Fruit fly (Drosophila melanogaster) whole organism, embryonic: ENCODE measurements around the gene CG11294.
A peak's percentile ranks its signal among the peaks of the same experiment; 100 is the strongest.

Source experiments
- Bgb ChIP-seq: fragments of 200-800 bp; sonication (Bioruptor generic); IDR thresholded peaks from 2 replicates; pipeline ENCODE4 v1.3.6; 2022; ENCODE audit warnings: missing biosample characterization, missing genetic modification characterization; ENCODE audit not compliant: partially characterized antibody
- CG1603 ChIP-seq: fragments of 200-800 bp; sonication (Bioruptor generic); optimal IDR thresholded peaks from 2 replicates; lab custom pipeline; 2019; ENCODE audit warnings: missing biosample characterization, mild to moderate bottlenecking, missing genetic modification characterization, moderate library complexity
- CG17361 ChIP-seq: fragments of 200-800 bp; sonication (Bioruptor generic); IDR thresholded peaks from 3 replicates; pipeline ENCODE4 v1.3.6; 2022; ENCODE audit warnings: missing biosample characterization, missing genetic modification characterization
- CG17385 ChIP-seq: fragments of 200-800 bp; sonication (Bioruptor generic); optimal IDR thresholded peaks from 3 replicates; lab custom pipeline; 2018; ENCODE audit warnings: missing biosample characterization, mild to moderate bottlenecking, missing genetic modification characterization
- CG18619 ChIP-seq: fragments of 200-800 bp; sonication (Bioruptor generic); optimal IDR thresholded peaks from 3 replicates; lab custom pipeline; 2017; ENCODE audit warnings: missing biosample characterization, mild to moderate bottlenecking, missing genetic modification characterization
- CG30020 ChIP-seq: fragments of 200-800 bp; optimal IDR thresholded peaks from 2 replicates; lab custom pipeline; 2019; ENCODE audit warnings: missing biosample characterization, mild to moderate bottlenecking, missing genetic modification characterization, moderate library complexity
- CG3065 ChIP-seq: fragments of 200-800 bp; sonication (Bioruptor generic); optimal IDR thresholded peaks from 2 replicates; lab custom pipeline; 2016; ENCODE audit warnings: missing biosample characterization, missing genetic modification characterization
- CG3163 ChIP-seq: fragments of 200-800 bp; sonication (Bioruptor generic); optimal IDR thresholded peaks from 3 replicates; lab custom pipeline; 2016; ENCODE audit warnings: missing biosample characterization, missing genetic modification characterization
- CG32772 ChIP-seq: fragments of 200-800 bp; sonication (Bioruptor generic); IDR thresholded peaks from 2 replicates; pipeline ENCODE4 v1.3.6; 2022; ENCODE audit warnings: missing biosample characterization, missing genetic modification characterization
- CG34224 ChIP-seq: fragments of 200-800 bp; sonication (Bioruptor generic); IDR thresholded peaks from 3 replicates; pipeline ENCODE4 v1.3.6; 2022; ENCODE audit warnings: missing biosample characterization, missing genetic modification characterization; ENCODE audit not compliant: partially characterized antibody
- CG3995 ChIP-seq: fragments of 200-800 bp; sonication (Bioruptor generic); optimal IDR thresholded peaks from 3 replicates; lab custom pipeline; 2016; ENCODE audit warnings: missing biosample characterization, missing genetic modification characterization
- CG4282 ChIP-seq: fragments of 200-800 bp; sonication (Bioruptor generic); optimal IDR thresholded peaks from 2 replicates; lab custom pipeline; 2016; ENCODE audit warnings: missing biosample characterization, missing genetic modification characterization
- CG5953 ChIP-seq: fragments of 200-800 bp; sonication (Bioruptor generic); IDR thresholded peaks from 2 replicates; pipeline ENCODE4 v1.3.6; 2022; ENCODE audit warnings: missing biosample characterization, missing genetic modification characterization
- CG6175 ChIP-seq: fragments of 200-800 bp; sonication (Bioruptor generic); IDR thresholded peaks from 3 replicates; pipeline ENCODE4 v1.3.6; 2022; ENCODE audit warnings: missing biosample characterization, missing genetic modification characterization
- CG6683 ChIP-seq: fragments of 200-800 bp; sonication (Bioruptor generic); optimal IDR thresholded peaks from 2 replicates; lab custom pipeline; 2017; ENCODE audit warnings: missing biosample characterization, mild to moderate bottlenecking, missing genetic modification characterization, missing genetic modification reagents
- CG8290 ChIP-seq, 3 experiments: fragments of 200-800 bp; sonication (Bioruptor generic); optimal IDR thresholded peaks; 2 replicates each; lab custom pipeline; 2016 to 2019; ENCODE audit warnings: missing biosample characterization in 3 of 3, missing genetic modification characterization in 3 of 3, mild to moderate bottlenecking in 2 of 3, moderate library complexity in 1 of 3
- CG8765 ChIP-seq: fragments of 200-800 bp; sonication (Bioruptor generic); IDR thresholded peaks from 2 replicates; pipeline ENCODE4 v1.3.6; 2022; ENCODE audit warnings: missing biosample characterization, missing genetic modification characterization
- CG9215 ChIP-seq: fragments of 200-800 bp; sonication (Bioruptor generic); IDR thresholded peaks from 2 replicates; pipeline ENCODE4 v1.3.6; 2022; ENCODE audit warnings: missing biosample characterization, missing genetic modification characterization
- CkIIα-i1 ChIP-seq: fragments of 200-800 bp; sonication (Bioruptor generic); IDR thresholded peaks from 2 replicates; pipeline ENCODE4 v1.3.6; 2022; ENCODE audit warnings: missing biosample characterization, missing genetic modification characterization
- Dad ChIP-seq: fragments of 200-800 bp; sonication (Bioruptor generic); optimal IDR thresholded peaks from 3 replicates; lab custom pipeline; 2016; ENCODE audit warnings: missing biosample characterization, missing genetic modification characterization
- Deaf1 ChIP-seq: fragments of 200-800 bp; optimal IDR thresholded peaks from 3 replicates; lab custom pipeline; 2019; ENCODE audit warnings: missing biosample characterization, mild to moderate bottlenecking, missing genetic modification characterization, moderate library complexity
- HLH54F ChIP-seq: fragments of 200-800 bp; sonication (Bioruptor generic); optimal IDR thresholded peaks from 3 replicates; lab custom pipeline; 2016; ENCODE audit warnings: missing biosample characterization, missing genetic modification characterization
- Kr ChIP-seq: fragments of 200-800 bp; sonication (Bioruptor generic); optimal IDR thresholded peaks from 2 replicates; lab custom pipeline; 2017; ENCODE audit warnings: missing biosample characterization, mild to moderate bottlenecking, missing genetic modification characterization
- Mrtf ChIP-seq: fragments of 200-800 bp; sonication (Bioruptor generic); IDR thresholded peaks from 3 replicates; pipeline ENCODE4 v1.3.6; 2022; ENCODE audit warnings: missing biosample characterization, missing genetic modification characterization
- NK7.1 ChIP-seq: fragments of 200-800 bp; sonication (Bioruptor generic); optimal IDR thresholded peaks from 3 replicates; lab custom pipeline; 2016; ENCODE audit warnings: missing biosample characterization, missing genetic modification characterization
- Nf-YC ChIP-seq: fragments of 200-800 bp; optimal IDR thresholded peaks from 3 replicates; lab custom pipeline; 2019; ENCODE audit warnings: missing biosample characterization, mild to moderate bottlenecking, missing genetic modification characterization, moderate library complexity
- NfI ChIP-seq: fragments of 200-800 bp; sonication (Bioruptor generic); optimal IDR thresholded peaks from 3 replicates; lab custom pipeline; 2018; ENCODE audit warnings: missing biosample characterization, mild to moderate bottlenecking, missing genetic modification characterization, moderate library complexity
- Opbp ChIP-seq: fragments of 200-800 bp; sonication (Bioruptor generic); IDR thresholded peaks from 3 replicates; pipeline ENCODE4 v1.3.6; 2022; ENCODE audit warnings: missing biosample characterization, missing genetic modification characterization; ENCODE audit not compliant: partially characterized antibody
- Poxn ChIP-seq: fragments of 200-800 bp; sonication (Bioruptor generic); IDR thresholded peaks from 2 replicates; pipeline ENCODE4 v1.3.6; 2022; ENCODE audit warnings: missing biosample characterization, missing genetic modification characterization
- Scr ChIP-seq: fragments of 200-800 bp; sonication (Bioruptor generic); IDR thresholded peaks from 2 replicates; pipeline ENCODE4 v1.3.6; 2022; ENCODE audit warnings: missing biosample characterization, missing genetic modification characterization; ENCODE audit not compliant: partially characterized antibody
- az2 ChIP-seq: fragments of 200-800 bp; sonication (Bioruptor generic); optimal IDR thresholded peaks from 3 replicates; lab custom pipeline; 2016; ENCODE audit warnings: missing biosample characterization, missing genetic modification characterization
- crol ChIP-seq: fragments of 200-800 bp; sonication (Bioruptor generic); IDR thresholded peaks from 2 replicates; pipeline ENCODE4 v1.3.6; 2022; ENCODE audit warnings: missing biosample characterization, missing genetic modification characterization
- cwo ChIP-seq: fragments of 200-800 bp; sonication (Bioruptor generic); optimal IDR thresholded peaks from 3 replicates; lab custom pipeline; 2017; ENCODE audit warnings: missing biosample characterization, missing genetic modification characterization, mild to moderate bottlenecking, moderate library complexity, missing genetic modification reagents
- danr ChIP-seq: fragments of 200-800 bp; sonication (Bioruptor generic); IDR thresholded peaks from 2 replicates; pipeline ENCODE4 v1.3.6; 2022; ENCODE audit warnings: missing biosample characterization, missing genetic modification characterization
- disco-r ChIP-seq: fragments of 200-800 bp; sonication (Bioruptor generic); optimal IDR thresholded peaks from 2 replicates; lab custom pipeline; 2016; ENCODE audit warnings: missing biosample characterization, missing genetic modification characterization
- en ChIP-seq: fragments of 200-800 bp; sonication (Bioruptor generic); optimal IDR thresholded peaks from 2 replicates; lab custom pipeline; 2016; ENCODE audit warnings: missing biosample characterization, missing genetic modification characterization
- exex ChIP-seq: fragments of 200-800 bp; sonication (Bioruptor generic); optimal IDR thresholded peaks from 4 replicates; lab custom pipeline; 2018; ENCODE audit warnings: missing biosample characterization, mild to moderate bottlenecking, missing genetic modification characterization, moderate library complexity
- fd102C ChIP-seq: fragments of 200-800 bp; sonication (Bioruptor generic); optimal IDR thresholded peaks from 2 replicates; lab custom pipeline; 2018; ENCODE audit warnings: missing biosample characterization, mild to moderate bottlenecking, missing genetic modification characterization, moderate library complexity
- fru ChIP-seq: fragments of >200 bp; optimal IDR thresholded peaks from 2 replicates; lab custom pipeline; 2017
- gsb-n ChIP-seq: fragments of 200-800 bp; sonication (Bioruptor generic); optimal IDR thresholded peaks from 3 replicates; lab custom pipeline; 2018; ENCODE audit warnings: missing biosample characterization, mild to moderate bottlenecking, missing genetic modification characterization
- hth ChIP-seq: fragments of >200 bp; optimal IDR thresholded peaks from 2 replicates; lab custom pipeline; 2017; ENCODE audit warnings: inconsistent platforms
- insv ChIP-seq, 2 experiments: fragments of 200-800 bp; sonication (Bioruptor generic); optimal IDR thresholded peaks; 3 replicates each; lab custom pipeline; 2016 to 2018; ENCODE audit warnings: missing biosample characterization in 2 of 2, missing genetic modification characterization in 2 of 2
- jing ChIP-seq: fragments of 200-800 bp; sonication (Bioruptor generic); optimal IDR thresholded peaks from 2 replicates; lab custom pipeline; 2018; ENCODE audit warnings: missing biosample characterization, mild to moderate bottlenecking, missing genetic modification characterization
- lov ChIP-seq, 2 experiments: fragments of 200-800 bp in 1 of 2; fragments of >200 bp in 1 of 2; sonication (Bioruptor generic) in 1 of 2; IDR thresholded peaks in 1 of 2; optimal IDR thresholded peaks in 1 of 2; 2 replicates in 1 of 2; 3 replicates in 1 of 2; pipeline versions ENCODE4 v1.3.6 to Lab custom; 2017 to 2022; ENCODE audit warnings: missing biosample characterization in 1 of 2, missing genetic modification characterization in 1 of 2
- luna ChIP-seq: fragments of 200-800 bp; sonication (Bioruptor generic); optimal IDR thresholded peaks from 2 replicates; lab custom pipeline; 2016; ENCODE audit warnings: missing biosample characterization, missing genetic modification characterization
- run ChIP-seq: fragments of 200-800 bp; sonication (Bioruptor generic); optimal IDR thresholded peaks from 3 replicates; lab custom pipeline; 2018; ENCODE audit warnings: missing biosample characterization, mild to moderate bottlenecking, missing genetic modification characterization
- ssp ChIP-seq: fragments of 200-800 bp; sonication (Bioruptor generic); IDR thresholded peaks from 2 replicates; pipeline ENCODE4 v1.3.6; 2022; ENCODE audit warnings: missing biosample characterization, missing genetic modification characterization
- tin ChIP-seq: fragments of 200-800 bp; sonication (Bioruptor generic); optimal IDR thresholded peaks from 3 replicates; lab custom pipeline; 2016; ENCODE audit warnings: missing biosample characterization, missing genetic modification characterization
- vnd ChIP-seq: fragments of 200-800 bp; sonication (Bioruptor generic); IDR thresholded peaks from 3 replicates; pipeline ENCODE4 v1.3.6; 2022; ENCODE audit warnings: missing biosample characterization, missing genetic modification characterization; ENCODE audit not compliant: partially characterized antibody

The CG11294 gene

dm6 chrX:8681189-8681821 is 12.1 kb downstream of the CG11294 start, which contains the start of gene CAH3 (continued):
- peak in 1 of 2 experiments; percentile 79 for TF ChIP-seq insv (GFP tag; optimal IDR thresholded peaks at IDR 0.05; lab: Kevin White, UChicago)
- peak; percentile 65; the same call in 1 of the 2 replicates for TF ChIP-seq Poxn
- TF ChIP-seq NfI (GFP tag; lab: Kevin White, UChicago), result peak; percentile 94
- TF ChIP-seq Opbp, result no peak
- TF ChIP-seq Dad (GFP tag; lab: Kevin White, UChicago), result peak; percentile 95
- TF ChIP-seq exex (tag; lab: Kevin White, UChicago), result peak; percentile 73
- TF ChIP-seq CG6175 (GFP tag; lab: Robert Waterston, UW), result peak; percentile 80; the same call in 2 of the 3 replicates
- no peak for TF ChIP-seq crol
- TF ChIP-seq CG8290 (GFP tag; optimal IDR thresholded peaks at IDR 0.05; lab: Kevin White, UChicago), result peak; percentile 85
- TF ChIP-seq CG8290 (tag; optimal IDR thresholded peaks at IDR 0.05; lab: Kevin White, UChicago), result peak; percentile 86 to 98
- peak; percentile 84 for TF ChIP-seq en (GFP tag; lab: Kevin White, UChicago)
- TF ChIP-seq Deaf1 (tag; lab: Kevin White, UChicago), result peak; percentile 78
- TF ChIP-seq CG9215 (GFP tag; lab: Robert Waterston, UW), result peak; percentile 84
- TF ChIP-seq CG3163 (GFP tag; lab: Kevin White, UChicago), result peak; percentile 80
- TF ChIP-seq CG1603 (tag; lab: Kevin White, UChicago), result peak; percentile 97
- peak; percentile 46 for TF ChIP-seq luna
- peak; percentile 86; the same call in 1 of the 2 replicates for TF ChIP-seq CG5953
- TF ChIP-seq Mrtf (GFP tag; lab: Robert Waterston, UW), result peak; percentile 89
- TF ChIP-seq az2 (GFP tag; lab: Kevin White, UChicago), result peak; percentile 91
- peak; percentile 88 for TF ChIP-seq cwo
- peak; percentile 32; the same call in 1 of the 2 replicates for TF ChIP-seq Bgb (GFP tag; lab: Robert Waterston, UW)
- TF ChIP-seq fd102C (GFP tag; lab: Kevin White, UChicago), result peak; percentile 16
- TF ChIP-seq CkIIα-i1, result peak; percentile 53; the same call in 1 of the 2 replicates
- TF ChIP-seq jing (GFP tag; lab: Kevin White, UChicago), result peak; percentile 87
- 0 out of 2 replicates have a peak, but pooled peaks have one; percentile 35 for TF ChIP-seq Scr (GFP tag; lab: Robert Waterston, UW)
- peak; percentile 80 for TF ChIP-seq CG3065
- TF ChIP-seq CG8765, result peak; percentile 89
- peak; percentile 78 for TF ChIP-seq CG30020
- TF ChIP-seq tin, result peak; percentile 93
- peak; percentile 85 for TF ChIP-seq CG17385 (GFP tag; lab: Kevin White, UChicago)
- TF ChIP-seq vnd (GFP tag; lab: Robert Waterston, UW), result no peak
- TF ChIP-seq ssp (GFP tag; lab: Robert Waterston, UW), result peak; percentile 71
- peak; percentile 96 for TF ChIP-seq CG17361 (GFP tag; lab: Robert Waterston, UW)
- no peak for TF ChIP-seq Kr (GFP tag; lab: Kevin White, UChicago)
- TF ChIP-seq disco-r (GFP tag; lab: Kevin White, UChicago), result peak; percentile 88
- peak; percentile 96 for TF ChIP-seq HLH54F (GFP tag; lab: Kevin White, UChicago)
- TF ChIP-seq CG4282, result peak; percentile 86
- peak; percentile 83 for TF ChIP-seq danr (GFP tag; lab: Robert Waterston, UW)
- TF ChIP-seq lov (optimal IDR thresholded peaks at IDR 0.05; lab: Kevin White, UChicago), result no peak
- peak; percentile 93 for TF ChIP-seq lov (GFP tag; IDR thresholded peaks at IDR 0.05; lab: Robert Waterston, UW)
- TF ChIP-seq NK7.1 (GFP tag; lab: Kevin White, UChicago), result peak; percentile 90
- TF ChIP-seq CG3995 (GFP tag; lab: Kevin White, UChicago), result peak; percentile 69
- peak; percentile 88 for TF ChIP-seq gsb-n (tag; lab: Kevin White, UChicago)
- no peak for TF ChIP-seq fru (lab: Kevin White, UChicago)
- no peak for TF ChIP-seq CG34224 (GFP tag; lab: Robert Waterston, UW)
- TF ChIP-seq CG32772 (GFP tag; lab: Robert Waterston, UW), result peak; percentile 89
- TF ChIP-seq Nf-YC (tag; lab: Kevin White, UChicago), result peak; percentile 89
- TF ChIP-seq CG6683 (GFP tag; lab: Kevin White, UChicago), result peak; percentile 76
- peak; percentile 76 for TF ChIP-seq run (tag; lab: Kevin White, UChicago)
- peak; percentile 93 for TF ChIP-seq CG18619 (GFP tag; lab: Kevin White, UChicago)
- TF ChIP-seq hth (lab: Kevin White, UChicago), result no peak
